Fruit fly (Drosophila melanogaster): ENCODE results near the gene CG18577.

DNA sequence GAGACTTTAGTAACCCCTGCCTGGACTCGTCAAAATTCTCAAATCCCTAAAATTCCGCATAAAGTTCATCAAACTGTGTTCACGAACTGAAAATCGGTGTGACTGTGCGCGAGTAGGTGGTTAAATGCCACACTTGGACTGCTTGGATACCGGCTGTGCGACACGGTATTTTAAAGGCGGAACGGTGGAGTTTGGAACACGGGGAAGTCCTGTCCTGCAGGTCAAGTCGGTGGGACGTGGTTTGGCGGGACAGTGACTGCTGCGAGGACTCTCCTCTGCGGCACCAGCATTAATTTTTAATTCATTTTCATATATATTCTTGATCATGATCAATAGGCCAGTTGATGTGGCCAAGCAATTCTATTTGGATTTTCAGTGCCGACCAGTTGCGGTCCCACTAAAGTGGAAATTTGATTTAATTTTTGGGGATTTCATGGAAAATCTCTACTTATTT lies 39.1 kb downstream of the CG18577 start, which contains the start of the genes Arfip and CG17721:
- TF ChIP-seq CG9948 (tag; optimal IDR thresholded peaks at IDR 0.05) (no peak), Pif1A (GFP tag; optimal IDR thresholded peaks at IDR 0.05) (no peak)

All from whole organism, pupa.